Worm (Caenorhabditis elegans) whole organism, L4 larva: ENCODE results near the gene C27D6.1.

Experiments used
- dmd-9 ChIP-seq: fragments of 200-800 bp; sonication (Bioruptor generic); IDR thresholded peaks from 2 replicates; pipeline ENCODE4 v1.3.6; 2022; ENCODE audit warnings: missing genetic modification reagents, missing genetic modification characterization, missing compliant biosample characterization
- fkh-10 ChIP-seq: fragments of 150-350 bp; optimal IDR thresholded peaks from 2 replicates; lab custom pipeline; 2014; ENCODE audit warnings: missing biosample characterization, missing genetic modification reagents, missing genetic modification characterization
- lin-15B ChIP-seq: fragments of 150-350 bp; sonication (generic microtip); optimal IDR thresholded peaks from 3 replicates; lab custom pipeline; 2014; ENCODE audit warnings: missing biosample characterization, missing genetic modification characterization

- TF ChIP-seq fkh-10 (GFP tag; lab: Kevin White, UChicago), result no peak
- no peak for TF ChIP-seq dmd-9 (GFP tag; lab: Robert Waterston, UW)
- TF ChIP-seq lin-15B (tag; lab: Kevin White, UChicago), result no peak
These were observed 29.5 kb downstream of the C27D6.1 start for ce11 chrII:5201922-5202562.
